Worm (Caenorhabditis elegans) whole organism, L3 larva: Measurements from ENCODE around the gene Y105C5A.9.
"Not testable (repeated sequence)": the region's sequence is repeated elsewhere in the genome, so short reads cannot be mapped to it uniquely, and the experiment has no call there.

Experiments used
- ZK546.5 ChIP-seq: sonication (generic microtip); optimal IDR thresholded peaks from 2 replicates; lab custom pipeline; 2017; ENCODE audit warnings: missing biosample characterization, missing genetic modification characterization
- aly-2 ChIP-seq: fragments of 150-350 bp; optimal IDR thresholded peaks from 2 replicates; lab custom pipeline; 2014; ENCODE audit warnings: missing biosample characterization, missing genetic modification characterization
- ama-1 ChIP-seq: fragments of 150-350 bp; optimal IDR thresholded peaks from 2 replicates; lab custom pipeline; 2018
- ceh-16 ChIP-seq: sonication (generic microtip); optimal IDR thresholded peaks from 2 replicates; lab custom pipeline; 2017; ENCODE audit warnings: missing biosample characterization, missing genetic modification characterization
- ceh-28 ChIP-seq: fragments of 150-350 bp; optimal IDR thresholded peaks from 2 replicates; lab custom pipeline; 2014; ENCODE audit warnings: missing biosample characterization, missing genetic modification reagents, missing genetic modification characterization
- ceh-82 ChIP-seq: fragments of 150-350 bp; optimal IDR thresholded peaks from 2 replicates; lab custom pipeline; 2014; ENCODE audit warnings: missing biosample characterization, missing genetic modification characterization
- ceh-9 ChIP-seq: sonication (generic microtip); optimal IDR thresholded peaks from 2 replicates; lab custom pipeline; 2018; ENCODE audit warnings: missing biosample characterization, missing genetic modification characterization
- daf-12 ChIP-seq: fragments of 150-350 bp; optimal IDR thresholded peaks from 2 replicates; lab custom pipeline; 2014; ENCODE audit warnings: missing biosample characterization, missing genetic modification reagents, missing genetic modification characterization
- egl-27 ChIP-seq: sonication (generic microtip); optimal IDR thresholded peaks from 4 replicates; lab custom pipeline; 2017; ENCODE audit warnings: missing biosample characterization, missing genetic modification reagents, missing genetic modification characterization
- egl-5 ChIP-seq: fragments of 150-350 bp; optimal IDR thresholded peaks from 2 replicates; lab custom pipeline; 2017; ENCODE audit warnings: missing biosample characterization, missing genetic modification reagents, missing genetic modification characterization, inconsistent platforms
- elt-2 ChIP-seq: sonication (generic microtip); optimal IDR thresholded peaks from 2 replicates; lab custom pipeline; 2016; ENCODE audit warnings: missing genetic modification reagents, mild to moderate bottlenecking, missing genetic modification characterization, missing compliant biosample characterization
- eor-1 ChIP-seq, 2 experiments: fragments of 150-350 bp; optimal IDR thresholded peaks; 2 replicates each; lab custom pipeline; 2014 to 2018; ENCODE audit warnings: missing biosample characterization in 2 of 2, missing genetic modification characterization in 2 of 2
- fkh-10 ChIP-seq: sonication (generic microtip); optimal IDR thresholded peaks from 2 replicates; lab custom pipeline; 2017; ENCODE audit warnings: missing biosample characterization, missing genetic modification reagents, missing genetic modification characterization
- hmg-11 ChIP-seq: sonication (generic microtip); optimal IDR thresholded peaks from 2 replicates; lab custom pipeline; 2016; ENCODE audit warnings: missing genetic modification characterization, missing compliant biosample characterization
- jun-1 ChIP-seq: fragments of 150-350 bp; optimal IDR thresholded peaks from 2 replicates; lab custom pipeline; 2014; ENCODE audit warnings: missing biosample characterization, missing genetic modification reagents, missing genetic modification characterization
- lin-39 ChIP-seq: fragments of 150-350 bp; optimal IDR thresholded peaks from 2 replicates; lab custom pipeline; 2018; ENCODE audit warnings: missing biosample characterization, missing genetic modification reagents, missing genetic modification characterization
- lsy-12 ChIP-seq: sonication (generic microtip); optimal IDR thresholded peaks from 2 replicates; lab custom pipeline; 2016; ENCODE audit warnings: mild to moderate bottlenecking, missing genetic modification characterization, missing compliant biosample characterization
- mdl-1 ChIP-seq: fragments of 150-350 bp; optimal IDR thresholded peaks from 2 replicates; lab custom pipeline; 2014; ENCODE audit warnings: missing biosample characterization, missing genetic modification characterization
- mml-1 ChIP-seq: fragments of 150-350 bp; sonication (generic microtip); optimal IDR thresholded peaks from 3 replicates; lab custom pipeline; 2014; ENCODE audit warnings: missing biosample characterization, missing genetic modification characterization
- nfya-1 ChIP-seq: sonication (generic microtip); optimal IDR thresholded peaks from 2 replicates; lab custom pipeline; 2017; ENCODE audit warnings: missing genetic modification characterization, mild to moderate bottlenecking, missing compliant biosample characterization, antibody characterized with exemption, moderate library complexity; ENCODE audit not compliant: insufficient read depth
- nhr-11 ChIP-seq: fragments of 150-350 bp; optimal IDR thresholded peaks from 2 replicates; lab custom pipeline; 2014; ENCODE audit warnings: missing biosample characterization, missing genetic modification characterization
- nhr-23 ChIP-seq: fragments of 150-350 bp; optimal IDR thresholded peaks from 2 replicates; lab custom pipeline; 2014; ENCODE audit warnings: missing biosample characterization, missing genetic modification reagents, missing genetic modification characterization
- nhr-237 ChIP-seq: fragments of 150-350 bp; optimal IDR thresholded peaks from 2 replicates; lab custom pipeline; 2014; ENCODE audit warnings: missing biosample characterization, missing genetic modification characterization
- nhr-25 ChIP-seq: sonication (generic microtip); optimal IDR thresholded peaks from 2 replicates; lab custom pipeline; 2017; ENCODE audit warnings: missing biosample characterization, missing genetic modification characterization
- nhr-43 ChIP-seq: sonication (generic microtip); optimal IDR thresholded peaks from 2 replicates; lab custom pipeline; 2016; ENCODE audit warnings: mild to moderate bottlenecking, missing genetic modification characterization, missing compliant biosample characterization; ENCODE audit not compliant: poor library complexity, severe bottlenecking
- nhr-77 ChIP-seq: fragments of 150-350 bp; optimal IDR thresholded peaks from 2 replicates; lab custom pipeline; 2014; ENCODE audit warnings: missing biosample characterization, missing genetic modification characterization
- pha-4 ChIP-seq: fragments of 150-350 bp; optimal IDR thresholded peaks from 2 replicates; lab custom pipeline; 2014; ENCODE audit warnings: missing biosample characterization, missing genetic modification reagents, missing genetic modification characterization
- pqm-1 ChIP-seq: fragments of 150-350 bp; optimal IDR thresholded peaks from 2 replicates; lab custom pipeline; 2017; ENCODE audit warnings: missing biosample characterization, missing genetic modification characterization, inconsistent platforms
- snpc-4 ChIP-seq: fragments of 150-350 bp; optimal IDR thresholded peaks from 2 replicates; lab custom pipeline; 2014; ENCODE audit warnings: missing biosample characterization, missing genetic modification characterization
- unc-62 ChIP-seq: fragments of 150-350 bp; sonication (generic microtip); optimal IDR thresholded peaks from 4 replicates; lab custom pipeline; 2014; ENCODE audit warnings: missing biosample characterization, missing genetic modification reagents, missing genetic modification characterization
- zag-1 ChIP-seq: fragments of 150-350 bp; optimal IDR thresholded peaks from 2 replicates; lab custom pipeline; 2014; ENCODE audit warnings: missing biosample characterization, missing genetic modification characterization
- ztf-11 ChIP-seq: fragments of 150-350 bp; optimal IDR thresholded peaks from 2 replicates; lab custom pipeline; 2014; ENCODE audit warnings: missing biosample characterization, missing genetic modification characterization
- ztf-4 ChIP-seq: fragments of 150-350 bp; optimal IDR thresholded peaks from 2 replicates; lab custom pipeline; 2014; ENCODE audit warnings: missing biosample characterization, missing genetic modification characterization

Y105C5A.9 gene

ce11 chrIV:15591975-15592374 lies 39.3 kb upstream of the Y105C5A.9 start:
- TF ChIP-seq nhr-23 (tag; lab: Kevin White, UChicago) (no peak), aly-2 (tag; lab: Kevin White, UChicago) (no peak), ZK546.5 (tag; lab: Kevin White, UChicago) (no peak), nhr-43 (tag; lab: Kevin White, UChicago) (no peak), nfya-1 (tag; lab: Kevin White, UChicago) (no peak), pha-4 (tag; lab: Kevin White, UChicago) (no peak), unc-62 (GFP tag; lab: Kevin White, UChicago) (no peak), lin-39 (no peak)

DNA sequence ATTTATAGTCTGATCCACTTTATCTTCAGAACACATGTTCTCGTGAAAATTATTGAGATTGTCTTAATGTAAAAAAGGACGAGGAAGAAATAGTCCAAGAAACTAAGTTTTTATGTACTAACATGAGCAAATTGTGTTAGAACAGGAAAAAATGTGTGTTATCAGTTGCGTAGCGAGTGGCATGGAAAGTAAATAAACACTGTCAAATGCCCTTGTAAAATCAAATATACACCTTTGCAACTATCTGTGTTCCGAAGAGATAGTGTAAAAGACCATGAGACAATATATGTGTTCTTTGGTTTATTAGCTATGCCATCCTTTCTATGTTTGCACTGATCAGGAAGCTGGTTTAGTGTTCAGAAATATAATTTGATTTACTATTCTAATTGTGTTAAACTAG lies 38.2 kb upstream of the Y105C5A.9 start:
- no peak for TF ChIP-seq zag-1 (tag; lab: Kevin White, UChicago)
- TF ChIP-seq unc-62 (GFP tag; lab: Kevin White, UChicago), result no peak
- no peak for TF ChIP-seq jun-1 (tag; lab: Kevin White, UChicago)
- TF ChIP-seq mml-1 (tag; lab: Kevin White, UChicago), result no peak
- TF ChIP-seq ztf-4 (tag; lab: Kevin White, UChicago), result no peak
- peak; percentile 62 for TF ChIP-seq pha-4 (tag; lab: Kevin White, UChicago)
- no peak for TF ChIP-seq eor-1 (tag; optimal IDR thresholded peaks at IDR 0.05; lab: Kevin White, UChicago)
- TF ChIP-seq egl-5 (tag; lab: Kevin White, UChicago), result no peak
- TF ChIP-seq pqm-1, result peak; percentile 44
- TF ChIP-seq egl-27 (tag; lab: Kevin White, UChicago), result no peak
- TF ChIP-seq nhr-11 (tag; lab: Kevin White, UChicago), result no peak
- peak; percentile 36 for TF ChIP-seq elt-2
- no peak for TF ChIP-seq nhr-23 (tag; lab: Kevin White, UChicago)
- no peak for TF ChIP-seq nhr-77 (tag; lab: Kevin White, UChicago)

DNA sequence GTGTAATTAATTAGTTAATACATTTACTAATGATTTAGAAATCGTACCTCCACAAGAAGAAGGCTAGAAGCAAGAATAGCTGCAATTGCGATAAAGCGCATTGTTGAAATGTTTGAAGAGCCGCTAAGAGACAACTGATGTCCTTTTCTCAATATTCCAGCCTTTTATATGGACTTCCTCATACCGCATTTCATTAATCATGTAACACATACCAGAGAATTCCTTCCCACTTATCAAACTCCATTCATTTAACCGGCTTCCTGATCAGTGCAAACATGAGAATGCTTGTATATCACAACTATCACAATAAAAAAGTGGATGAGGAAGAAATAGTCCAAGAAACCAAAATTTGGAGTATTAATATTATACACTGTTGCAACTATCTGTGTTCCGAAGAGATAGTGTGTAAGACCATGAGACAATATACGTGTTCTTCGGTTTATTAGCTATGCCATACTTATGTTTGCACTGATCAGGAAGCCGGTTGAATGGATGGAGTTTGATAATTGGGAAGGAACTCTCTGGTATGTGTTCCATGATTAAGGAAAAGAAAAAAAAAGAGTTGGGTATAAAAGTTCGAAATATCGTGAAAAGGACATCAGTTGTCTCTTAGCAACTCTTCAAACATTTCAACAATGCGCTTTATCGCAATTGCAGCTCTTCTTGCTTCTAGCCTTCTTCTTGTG lies 36.2 kb upstream of the Y105C5A.9 start, which contains the start of the genes pqn-78 and pqn-79:
pqn-78 (minus strand) TSS at position 101 of the 686 bp plus-strand sequence.
pqn-79 (plus strand) TSS at position 636 of the 686 bp plus-strand sequence.
- TF ChIP-seq nfya-1, snpc-4, ztf-4 (tag; lab: Kevin White, UChicago): not testable (repeated sequence)

- TF ChIP-seq snpc-4 (tag; lab: Kevin White, UChicago) (peak; percentile 83), ceh-82 (tag; lab: Kevin White, UChicago) (no peak), daf-12 (tag; lab: Kevin White, UChicago) (no peak), nhr-237 (tag; lab: Kevin White, UChicago) (no peak)
Observed at ce11 chrIV:15604194-15604593, 27.1 kb upstream of the Y105C5A.9 start.

DNA sequence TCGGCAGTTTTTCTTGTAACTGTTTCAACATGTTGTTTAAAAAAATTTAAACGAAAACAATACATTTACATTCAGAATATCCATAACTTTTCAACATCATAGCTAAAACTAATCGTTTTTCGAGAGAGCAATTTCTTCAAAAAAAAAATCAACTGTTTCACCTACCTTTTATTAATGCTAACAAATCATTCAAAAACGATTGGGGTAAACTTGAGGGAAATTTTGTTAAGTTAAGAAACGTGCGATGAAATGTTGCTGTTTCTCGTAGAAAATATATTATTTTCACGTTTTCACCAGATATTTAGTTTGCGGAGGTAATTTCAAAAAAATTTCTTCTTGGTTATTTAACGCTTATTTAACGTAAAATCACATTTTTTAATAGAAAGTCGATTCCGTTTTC lies 24.9 kb upstream of the Y105C5A.9 start:
- no peak for TF ChIP-seq ceh-16
- TF ChIP-seq mdl-1 (tag; lab: Kevin White, UChicago), result no peak
- no peak for TF ChIP-seq aly-2 (tag; lab: Kevin White, UChicago)
- no peak for TF ChIP-seq ceh-28
- TF ChIP-seq lin-39, result no peak
- no peak for TF ChIP-seq mml-1 (tag; lab: Kevin White, UChicago)
- TF ChIP-seq ceh-9 (tag; lab: Kevin White, UChicago), result no peak
- TF ChIP-seq fkh-10 (GFP tag; lab: Kevin White, UChicago), result no peak
- TF ChIP-seq pqm-1, result no peak
- TF ChIP-seq nhr-25 (tag; lab: Kevin White, UChicago), result no peak
- no peak for TF ChIP-seq ama-1 (lab: Kevin White, UChicago)
- TF ChIP-seq jun-1 (tag; lab: Kevin White, UChicago), result no peak
- TF ChIP-seq nhr-77 (tag; lab: Kevin White, UChicago), result no peak
- TF ChIP-seq, all 47 proteins: peak for 0

- TF ChIP-seq mdl-1 (tag; lab: Kevin White, UChicago), result no peak
- TF ChIP-seq pqm-1, result no peak
- TF ChIP-seq ztf-11, result no peak
- no peak for TF ChIP-seq pha-4 (tag; lab: Kevin White, UChicago)
- TF ChIP-seq lsy-12, result no peak
- no peak for TF ChIP-seq hmg-11 (tag; lab: Kevin White, UChicago)
- no peak for TF ChIP-seq unc-62 (GFP tag; lab: Kevin White, UChicago)
Observed at ce11 chrIV:15613141-15613540, 18.2 kb upstream of the Y105C5A.9 start.
